Worm (Caenorhabditis elegans) whole organism, young adult: ENCODE measurements around the gene hrpa-1.

Source experiments
- C17E4.6 ChIP-seq: fragments of 200-800 bp; sonication (Bioruptor generic); IDR thresholded peaks from 2 replicates; pipeline ENCODE4 v1.3.6; 2022; ENCODE audit warnings: missing genetic modification reagents, missing genetic modification characterization, missing compliant biosample characterization
- chd-7 ChIP-seq: sonication (generic microtip); optimal IDR thresholded peaks from 2 replicates; lab custom pipeline; 2016; ENCODE audit warnings: mild to moderate bottlenecking, missing genetic modification characterization, moderate library complexity, missing compliant biosample characterization
- ztf-22 ChIP-seq: fragments of 200-800 bp; sonication (Bioruptor generic); optimal IDR thresholded peaks from 2 replicates; lab custom pipeline; 2018; ENCODE audit warnings: mild to moderate bottlenecking, missing genetic modification characterization, moderate library complexity, missing compliant biosample characterization

DNA sequence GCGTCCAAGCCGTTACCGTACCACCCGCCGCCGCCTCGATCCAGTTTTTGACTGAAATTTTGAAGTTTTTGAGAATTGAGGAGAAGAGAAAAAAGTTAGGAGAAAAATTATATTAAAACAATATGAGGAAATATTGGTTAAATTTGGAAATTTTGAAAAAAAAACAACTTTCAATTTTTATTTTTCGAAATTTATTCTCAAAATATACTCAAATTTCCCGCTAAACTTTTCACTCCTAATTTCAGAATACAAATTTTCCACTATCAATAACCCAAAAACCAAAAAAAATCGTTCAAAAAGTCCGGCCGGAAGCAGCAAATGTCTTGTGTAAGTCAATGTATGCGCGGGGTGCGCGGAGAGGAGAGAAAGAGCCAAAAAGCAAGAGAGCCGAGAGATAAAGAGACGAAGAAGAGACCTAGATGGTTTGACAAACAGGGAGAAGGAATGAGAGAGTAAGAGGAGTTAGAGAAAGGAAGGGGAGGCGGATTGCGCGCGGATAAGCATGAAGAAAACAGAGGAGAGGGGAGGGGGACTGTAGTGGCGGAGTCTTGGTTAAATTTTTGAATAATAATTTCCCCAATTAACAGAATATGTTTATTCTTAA, 11.4 kb upstream of the hrpa-1 start, which contains the start of gene elks-1:
- TF ChIP-seq ztf-22, result no peak
- no peak for TF ChIP-seq chd-7 (tag; lab: Kevin White, UChicago)
- TF ChIP-seq C17E4.6 (GFP tag; lab: Robert Waterston, UW), result no peak
